Fruit fly (Drosophila melanogaster) whole organism, embryonic: Measurements from ENCODE around the gene cic.

Experiments
- Atf3 ChIP-seq: fragments of 200-800 bp; sonication (Bioruptor generic); optimal IDR thresholded peaks from 3 replicates; lab custom pipeline; 2016; ENCODE audit warnings: missing biosample characterization, missing genetic modification characterization
- BtbVII ChIP-seq: fragments of 200-800 bp; sonication (Bioruptor generic); optimal IDR thresholded peaks from 3 replicates; lab custom pipeline; 2017; ENCODE audit warnings: missing biosample characterization, mild to moderate bottlenecking, missing genetic modification characterization
- CG10321 ChIP-seq: fragments of 200-800 bp; sonication (Bioruptor generic); IDR thresholded peaks from 2 replicates; pipeline ENCODE4 v1.3.6; 2022; ENCODE audit warnings: missing biosample characterization, missing genetic modification characterization
- CG10431 ChIP-seq: fragments of 200-800 bp; sonication (Bioruptor generic); optimal IDR thresholded peaks from 3 replicates; lab custom pipeline; 2018; ENCODE audit warnings: missing biosample characterization, mild to moderate bottlenecking, missing genetic modification characterization
- CG10959 ChIP-seq: fragments of 200-800 bp; sonication (Bioruptor generic); IDR thresholded peaks from 2 replicates; pipeline ENCODE4 v1.3.6; 2022; ENCODE audit warnings: missing biosample characterization, missing genetic modification characterization
- CG12299 ChIP-seq: fragments of 200-800 bp; sonication (Bioruptor generic); optimal IDR thresholded peaks from 2 replicates; lab custom pipeline; 2018; ENCODE audit warnings: missing biosample characterization, mild to moderate bottlenecking, missing genetic modification characterization
- CG12659 ChIP-seq: fragments of 200-800 bp; sonication (Bioruptor generic); optimal IDR thresholded peaks from 3 replicates; lab custom pipeline; 2017; ENCODE audit warnings: mild to moderate bottlenecking, missing biosample characterization, missing genetic modification reagents, missing genetic modification characterization
- CG13775 ChIP-seq: fragments of 200-800 bp; sonication (Bioruptor generic); optimal IDR thresholded peaks from 3 replicates; lab custom pipeline; 2017; ENCODE audit warnings: missing biosample characterization, mild to moderate bottlenecking, missing genetic modification characterization
- CG14667 ChIP-seq: fragments of 200-800 bp; sonication (Bioruptor generic); IDR thresholded peaks from 2 replicates; pipeline ENCODE4 v1.3.6; 2022; ENCODE audit warnings: missing biosample characterization, missing genetic modification characterization
- CG14710 ChIP-seq: fragments of 200-800 bp; sonication (Bioruptor generic); optimal IDR thresholded peaks from 3 replicates; lab custom pipeline; 2019; ENCODE audit warnings: missing biosample characterization, mild to moderate bottlenecking, missing genetic modification characterization, moderate library complexity
- CG15073 ChIP-seq: fragments of 200-800 bp; sonication (Bioruptor generic); optimal IDR thresholded peaks from 2 replicates; lab custom pipeline; 2016; ENCODE audit warnings: missing biosample characterization, missing genetic modification characterization
- CG17328 ChIP-seq: fragments of 200-800 bp; sonication (Bioruptor generic); IDR thresholded peaks from 2 replicates; pipeline ENCODE4 v1.3.6; 2022; ENCODE audit warnings: missing biosample characterization, missing genetic modification characterization
- CG17612 ChIP-seq: fragments of 200-800 bp; sonication (Bioruptor generic); IDR thresholded peaks from 2 replicates; pipeline ENCODE4 v1.3.6; 2022; ENCODE audit warnings: missing biosample characterization, missing genetic modification characterization
- CG34376 ChIP-seq: fragments of 200-800 bp; sonication (Bioruptor generic); optimal IDR thresholded peaks from 2 replicates; lab custom pipeline; 2018; ENCODE audit warnings: missing biosample characterization, mild to moderate bottlenecking, missing genetic modification characterization
- CG3995 ChIP-seq: fragments of 200-800 bp; sonication (Bioruptor generic); optimal IDR thresholded peaks from 3 replicates; lab custom pipeline; 2016; ENCODE audit warnings: missing biosample characterization, missing genetic modification characterization
- CG4617 ChIP-seq: fragments of 200-800 bp; sonication (Bioruptor generic); optimal IDR thresholded peaks from 3 replicates; lab custom pipeline; 2016; ENCODE audit warnings: missing biosample characterization, missing genetic modification characterization, borderline replicate concordance
- CG6791 ChIP-seq: fragments of 200-800 bp; sonication (Bioruptor generic); IDR thresholded peaks from 3 replicates; pipeline ENCODE4 v1.3.6; 2022; ENCODE audit warnings: missing biosample characterization, missing genetic modification characterization; ENCODE audit not compliant: partially characterized antibody
- CG8478 ChIP-seq: fragments of >200 bp; optimal IDR thresholded peaks from 2 replicates; lab custom pipeline; 2018
- CG8765 ChIP-seq: fragments of 200-800 bp; sonication (Bioruptor generic); IDR thresholded peaks from 2 replicates; pipeline ENCODE4 v1.3.6; 2022; ENCODE audit warnings: missing biosample characterization, missing genetic modification characterization
- CG9215 ChIP-seq: fragments of 200-800 bp; sonication (Bioruptor generic); IDR thresholded peaks from 2 replicates; pipeline ENCODE4 v1.3.6; 2022; ENCODE audit warnings: missing biosample characterization, missing genetic modification characterization
- CG9932 ChIP-seq: fragments of 200-800 bp; sonication (Bioruptor generic); IDR thresholded peaks from 2 replicates; pipeline ENCODE4 v1.3.6; 2022; ENCODE audit warnings: missing biosample characterization, missing genetic modification characterization
- Doc2 ChIP-seq: fragments of 200-800 bp; sonication (Bioruptor generic); IDR thresholded peaks from 2 replicates; pipeline ENCODE4 v1.3.6; 2022; ENCODE audit warnings: missing biosample characterization, missing genetic modification characterization
- ERR ChIP-seq: fragments of 200-800 bp; sonication (Bioruptor generic); optimal IDR thresholded peaks from 2 replicates; lab custom pipeline; 2016; ENCODE audit warnings: missing biosample characterization, missing genetic modification characterization
- HmgZ ChIP-seq: fragments of 200-800 bp; sonication (Bioruptor generic); optimal IDR thresholded peaks from 2 replicates; lab custom pipeline; 2018; ENCODE audit warnings: missing biosample characterization, mild to moderate bottlenecking, missing genetic modification characterization
- MTF-1 ChIP-seq: fragments of 200-800 bp; sonication (Bioruptor generic); optimal IDR thresholded peaks from 2 replicates; lab custom pipeline; 2018; ENCODE audit warnings: missing biosample characterization, mild to moderate bottlenecking, missing genetic modification characterization, borderline replicate concordance
- NC2α ChIP-seq: fragments of 200-800 bp; sonication (Bioruptor generic); optimal IDR thresholded peaks from 2 replicates; lab custom pipeline; 2016; ENCODE audit warnings: missing biosample characterization, missing genetic modification characterization
- NC2β ChIP-seq: fragments of 200-800 bp; sonication (Bioruptor generic); optimal IDR thresholded peaks from 2 replicates; lab custom pipeline; 2016; ENCODE audit warnings: missing biosample characterization, missing genetic modification characterization
- NfI ChIP-seq: fragments of 200-800 bp; sonication (Bioruptor generic); optimal IDR thresholded peaks from 3 replicates; lab custom pipeline; 2018; ENCODE audit warnings: missing biosample characterization, mild to moderate bottlenecking, missing genetic modification characterization, moderate library complexity
- Rx ChIP-seq: fragments of 200-800 bp; sonication (Bioruptor generic); IDR thresholded peaks from 2 replicates; pipeline ENCODE4 v1.3.6; 2022; ENCODE audit warnings: missing biosample characterization, missing genetic modification characterization
- Vsx1 ChIP-seq: fragments of 200-800 bp; sonication (Bioruptor generic); optimal IDR thresholded peaks from 2 replicates; lab custom pipeline; 2017; ENCODE audit warnings: missing biosample characterization, mild to moderate bottlenecking, missing genetic modification characterization, missing genetic modification reagents
- al ChIP-seq: fragments of 200-800 bp; sonication (Bioruptor generic); IDR thresholded peaks from 2 replicates; pipeline ENCODE4 v1.3.6; 2022; ENCODE audit warnings: missing biosample characterization, missing genetic modification characterization
- ap ChIP-seq: fragments of 200-800 bp; sonication (Bioruptor generic); IDR thresholded peaks from 2 replicates; pipeline ENCODE4 v1.3.6; 2022; ENCODE audit warnings: missing biosample characterization, missing genetic modification characterization
- bigmax ChIP-seq: fragments of 200-800 bp; sonication (Bioruptor generic); optimal IDR thresholded peaks from 2 replicates; lab custom pipeline; 2018; ENCODE audit warnings: missing biosample characterization, mild to moderate bottlenecking, missing genetic modification characterization
- bowl ChIP-seq: fragments of 200-800 bp; sonication (Bioruptor generic); IDR thresholded peaks from 2 replicates; pipeline ENCODE4 v1.3.6; 2022; ENCODE audit warnings: missing biosample characterization, missing genetic modification characterization
- cas ChIP-seq: fragments of 200-800 bp; sonication (Bioruptor generic); IDR thresholded peaks from 2 replicates; pipeline ENCODE4 v1.3.6; 2022; ENCODE audit warnings: missing biosample characterization, missing genetic modification characterization
- corto ChIP-seq: fragments of 200-800 bp; sonication (Bioruptor generic); optimal IDR thresholded peaks from 2 replicates; lab custom pipeline; 2016; ENCODE audit warnings: missing biosample characterization, mild to moderate bottlenecking, missing genetic modification characterization, moderate library complexity
- da ChIP-seq: fragments of 200-800 bp; sonication (Bioruptor generic); optimal IDR thresholded peaks from 2 replicates; lab custom pipeline; 2016; ENCODE audit warnings: missing biosample characterization, missing genetic modification characterization
- gce ChIP-seq: fragments of 200-800 bp; sonication (Bioruptor generic); IDR thresholded peaks from 3 replicates; pipeline ENCODE4 v1.3.6; 2022; ENCODE audit warnings: missing biosample characterization, missing genetic modification characterization
- gem ChIP-seq: fragments of 200-800 bp; sonication (Bioruptor generic); optimal IDR thresholded peaks from 2 replicates; lab custom pipeline; 2019; ENCODE audit warnings: missing biosample characterization, mild to moderate bottlenecking, missing genetic modification characterization, moderate library complexity
- ind ChIP-seq: fragments of 200-800 bp; sonication (Bioruptor generic); optimal IDR thresholded peaks from 3 replicates; lab custom pipeline; 2016; ENCODE audit warnings: missing biosample characterization, missing genetic modification characterization
- insv ChIP-seq, 2 experiments: fragments of 200-800 bp; sonication (Bioruptor generic); optimal IDR thresholded peaks; 3 replicates each; lab custom pipeline; 2016 to 2018; ENCODE audit warnings: missing biosample characterization in 2 of 2, missing genetic modification characterization in 2 of 2
- inv ChIP-seq: fragments of 200-800 bp; sonication (Bioruptor generic); IDR thresholded peaks from 2 replicates; pipeline ENCODE4 v1.3.6; 2022; ENCODE audit warnings: missing biosample characterization, missing genetic modification characterization; ENCODE audit not compliant: partially characterized antibody
- jumu ChIP-seq: fragments of 200-800 bp; sonication (Bioruptor generic); optimal IDR thresholded peaks from 3 replicates; lab custom pipeline; 2016; ENCODE audit warnings: missing biosample characterization, missing genetic modification characterization
- mld ChIP-seq: fragments of 200-800 bp; sonication (Bioruptor generic); IDR thresholded peaks from 3 replicates; pipeline ENCODE4 v1.3.6; 2022; ENCODE audit warnings: missing biosample characterization, missing genetic modification characterization; ENCODE audit not compliant: partially characterized antibody
- pan ChIP-seq, 4 experiments: fragments of >200 bp in 3 of 4; fragments of 200-800 bp in 1 of 4; sonication (Bioruptor generic) in 1 of 4; optimal IDR thresholded peaks in 3 of 4; IDR thresholded peaks in 1 of 4; 2 replicates each; pipeline versions ENCODE4 v1.3.6 to Lab custom; 2017 to 2022; ENCODE audit warnings: missing biosample characterization in 2 of 4, missing genetic modification characterization in 2 of 4, mixed read lengths in 1 of 4
- slp2 ChIP-seq: fragments of 200-800 bp; sonication (Bioruptor generic); optimal IDR thresholded peaks from 2 replicates; lab custom pipeline; 2016; ENCODE audit warnings: missing biosample characterization, missing genetic modification characterization
- sna ChIP-seq: fragments of 200-800 bp; sonication (Bioruptor generic); IDR thresholded peaks from 2 replicates; pipeline ENCODE4 v1.3.6; 2022; ENCODE audit warnings: missing biosample characterization, missing genetic modification characterization; ENCODE audit not compliant: partially characterized antibody
- sqz ChIP-seq: fragments of 200-800 bp; sonication (Bioruptor generic); optimal IDR thresholded peaks from 3 replicates; lab custom pipeline; 2018; ENCODE audit warnings: missing biosample characterization, mild to moderate bottlenecking, missing genetic modification characterization
- wek ChIP-seq: fragments of 200-800 bp; sonication (Bioruptor generic); optimal IDR thresholded peaks from 3 replicates; lab custom pipeline; 2018; ENCODE audit warnings: missing biosample characterization, mild to moderate bottlenecking, missing genetic modification characterization, moderate library complexity
- z ChIP-seq: fragments of 200-800 bp; sonication (Bioruptor generic); IDR thresholded peaks from 3 replicates; pipeline ENCODE4 v1.3.6; 2022; ENCODE audit warnings: missing biosample characterization, missing genetic modification characterization

cic gene

dm6 chr3R:20263793-20264483, 11.4 kb downstream of the cic start (continued):
- TF ChIP-seq corto (GFP tag; lab: Kevin White, UChicago) = no peak
- peak; percentile 68 for TF ChIP-seq MTF-1 (GFP tag; lab: Kevin White, UChicago)
- TF ChIP-seq Rx = no peak
- TF ChIP-seq CG17328 (GFP tag; lab: Robert Waterston, UW) = no peak
- TF ChIP-seq pan (optimal IDR thresholded peaks at IDR 0.05; lab: Kevin White, UChicago) = no peak
- TF ChIP-seq pan (GFP tag; optimal IDR thresholded peaks at IDR 0.05 in 1 of 2, IDR thresholded peaks at IDR 0.05 in 1 of 2) = peak in 1 of 2 experiments; percentile 6
- no peak for TF ChIP-seq CG12659 (GFP tag; lab: Kevin White, UChicago)
- peak; percentile 5 for TF ChIP-seq NC2α (GFP tag; lab: Kevin White, UChicago)
- TF ChIP-seq CG6791 (GFP tag; lab: Robert Waterston, UW) = no peak
- TF ChIP-seq CG10959 (GFP tag; lab: Robert Waterston, UW) = no peak
- no peak for TF ChIP-seq Vsx1 (GFP tag; lab: Kevin White, UChicago)
- no peak for TF ChIP-seq CG10321 (GFP tag; lab: Robert Waterston, UW)
- no peak for TF ChIP-seq slp2 (GFP tag; lab: Kevin White, UChicago)
- TF ChIP-seq CG12299 = peak; percentile 18
- TF ChIP-seq inv (GFP tag; lab: Robert Waterston, UW) = no peak
- TF ChIP-seq CG14710 (tag; lab: Kevin White, UChicago) = no peak
- no peak for TF ChIP-seq gem
- no peak for TF ChIP-seq CG8765 (GFP tag; lab: Robert Waterston, UW)
- no peak for TF ChIP-seq CG9215 (GFP tag; lab: Robert Waterston, UW)
- no peak for TF ChIP-seq da
- no peak for TF ChIP-seq ERR (GFP tag; lab: Kevin White, UChicago)
- no peak for TF ChIP-seq insv (GFP tag; optimal IDR thresholded peaks at IDR 0.05; lab: Kevin White, UChicago)
- TF ChIP-seq ap (GFP tag; lab: Robert Waterston, UW) = no peak
- TF ChIP-seq CG9932 (GFP tag; lab: Robert Waterston, UW) = no peak
- TF ChIP-seq mld = no peak
- TF ChIP-seq CG13775 (GFP tag; lab: Kevin White, UChicago) = no peak
- TF ChIP-seq NC2β (GFP tag; lab: Kevin White, UChicago) = no peak
- peak; percentile 66 for TF ChIP-seq wek (GFP tag; lab: Kevin White, UChicago)
- TF ChIP-seq CG14667 (GFP tag; lab: Robert Waterston, UW) = no peak
- TF ChIP-seq HmgZ (tag; lab: Kevin White, UChicago) = peak; percentile 21
- TF ChIP-seq Atf3 (GFP tag; lab: Kevin White, UChicago) = no peak
- TF ChIP-seq z (GFP tag; lab: Robert Waterston, UW) = no peak
- TF ChIP-seq ind = no peak
- TF ChIP-seq jumu (GFP tag; lab: Kevin White, UChicago) = no peak
- no peak for TF ChIP-seq Doc2 (GFP tag; lab: Robert Waterston, UW)
- TF ChIP-seq sqz = peak; percentile 32
- no peak for TF ChIP-seq CG8478 (lab: Kevin White, UChicago)
- no peak for TF ChIP-seq CG4617 (GFP tag; lab: Kevin White, UChicago)
- no peak for TF ChIP-seq cas (GFP tag; lab: Robert Waterston, UW)
- no peak for TF ChIP-seq NfI (GFP tag; lab: Kevin White, UChicago)
- TF ChIP-seq bowl = no peak
- no peak for TF ChIP-seq gce (GFP tag; lab: Robert Waterston, UW)
- no peak for TF ChIP-seq CG17612
- TF ChIP-seq CG10431 = peak; percentile 17
- no peak for TF ChIP-seq CG34376 (GFP tag; lab: Kevin White, UChicago)
- no peak for TF ChIP-seq sna (GFP tag; lab: Robert Waterston, UW)
- peak; percentile 49 for TF ChIP-seq BtbVII
- TF ChIP-seq bigmax (GFP tag; lab: Kevin White, UChicago) = peak; percentile 11
- no peak for TF ChIP-seq CG3995 (GFP tag; lab: Kevin White, UChicago)
- TF ChIP-seq CG15073 (GFP tag; lab: Kevin White, UChicago) = no peak
- no peak for TF ChIP-seq al (GFP tag; lab: Robert Waterston, UW)
